Worm (Caenorhabditis elegans): ENCODE data around the gene C03G6.21.

DNA sequence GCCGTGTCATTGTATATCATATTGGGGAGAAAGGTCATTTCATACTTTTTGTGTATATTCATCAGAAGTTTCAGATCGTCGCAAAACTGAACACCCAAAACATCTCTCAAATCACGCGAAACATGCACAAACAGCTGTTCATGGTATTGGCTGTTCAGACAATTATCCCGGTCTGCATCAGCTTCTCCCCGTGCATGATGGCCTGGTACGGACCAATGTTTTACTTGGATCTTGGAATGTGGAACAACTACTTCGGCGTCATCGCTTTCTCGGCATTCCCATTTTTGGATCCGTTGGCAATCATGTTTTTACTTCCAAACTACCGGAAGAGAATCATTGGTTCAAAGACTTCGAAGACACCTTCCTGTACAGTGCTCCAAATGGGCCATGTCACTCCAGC, 46.9 kb upstream of the C03G6.21 start:
- TF ChIP-seq flt-1 (GFP tag; IDR thresholded peaks at IDR 0.05): no peak
- no peak for TF ChIP-seq med-1 (GFP tag; optimal IDR thresholded peaks at IDR 0.05; ENCODE audit: insufficient read depth)
- no peak for TF ChIP-seq ztf-23 (GFP tag; IDR thresholded peaks at IDR 0.05)
- TF ChIP-seq klf-2 (GFP tag; conservative IDR thresholded peaks at IDR 0.05): no peak
- no peak for TF ChIP-seq T22C8.4 (GFP tag; IDR thresholded peaks at IDR 0.05)
- TF ChIP-seq ref-1 (GFP tag; conservative IDR thresholded peaks at IDR 0.05): no peak
- no peak for TF ChIP-seq tab-1 (GFP tag; IDR thresholded peaks at IDR 0.05)
